Worm (Caenorhabditis elegans) whole organism, dauer: Measurements from ENCODE around the gene Y43C5A.4.
"Not testable (repeated sequence)": the region's sequence is repeated elsewhere in the genome, so short reads cannot be mapped to it uniquely, and the experiment has no call there.

Source experiments
- unc-62 ChIP-seq: sonication (generic microtip); optimal IDR thresholded peaks from 2 replicates; lab custom pipeline; 2017; ENCODE audit warnings: missing biosample characterization, missing genetic modification reagents, missing genetic modification characterization

Gene Y43C5A.4

DNA sequence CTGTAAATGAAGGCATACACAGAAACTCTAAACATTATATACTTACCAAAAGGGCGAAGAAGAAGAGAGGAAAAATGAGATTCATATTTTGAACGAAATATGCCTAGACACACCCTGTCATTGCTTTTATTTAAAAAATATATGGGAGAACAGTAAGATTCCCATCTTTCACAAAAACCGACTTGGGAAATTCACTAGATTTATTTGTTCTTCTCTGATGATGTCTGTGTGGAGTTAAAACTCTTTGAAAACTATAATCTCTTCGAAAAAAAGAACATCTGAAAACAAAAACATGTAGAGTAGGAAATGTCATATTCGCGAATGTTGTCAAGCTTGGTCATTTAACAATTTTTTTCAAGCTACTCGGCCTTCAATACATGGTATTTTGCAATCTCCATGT is 32.5 kb downstream of the Y43C5A.4 start, which contains the start of gene R09E10.8:
R09E10.8 (minus strand) TSS at position 101 of the 400 bp plus-strand sequence.
- no peak for TF ChIP-seq unc-62

- no peak for TF ChIP-seq unc-62
Observed at ce11 chrIV:10311115-10311514, 33.3 kb downstream of the Y43C5A.4 start.

- no peak for TF ChIP-seq unc-62
Observed at ce11 chrIV:10313565-10313964, 35.7 kb downstream of the Y43C5A.4 start, which contains the start of gene acs-18. Gene acs-18, minus strand, starts transcription at chrIV:10313665.

DNA sequence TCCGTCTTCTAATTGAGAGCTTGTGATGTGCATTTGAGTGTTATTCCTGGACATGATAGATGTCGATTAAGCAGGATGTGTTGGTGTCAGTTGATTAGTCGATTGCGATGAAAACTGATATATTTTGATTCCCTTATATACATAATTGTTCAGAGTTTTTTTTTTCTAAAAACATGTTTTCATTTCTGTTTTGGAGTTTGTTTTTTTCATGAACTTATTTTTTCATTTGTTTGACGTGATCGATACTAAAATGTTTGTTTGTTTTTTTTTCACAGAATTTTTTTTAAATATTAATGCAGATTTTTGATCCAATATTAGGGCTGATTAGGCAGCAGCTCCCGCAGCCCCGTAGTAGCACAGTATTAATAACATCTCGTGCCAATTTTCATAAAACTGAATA is 40.4 kb downstream of the Y43C5A.4 start, which contains the start of gene R09E10.2:
R09E10.2 (minus strand) TSS at position 101 of the 400 bp plus-strand sequence.
- TF ChIP-seq unc-62: no peak

ce11 chrIV:10322650-10323049 is 44.8 kb downstream of the Y43C5A.4 start, which contains the start of gene R09E10.1:
Gene R09E10.1, minus strand, starts transcription at chrIV:10322750.
- TF ChIP-seq unc-62: not testable (repeated sequence)
